Fruit fly (Drosophila melanogaster) whole organism, embryonic: ENCODE measurements around the gene Ptp10D.

Experiments used
- Aef1 ChIP-seq: fragments of 200-800 bp; sonication (Bioruptor generic); IDR thresholded peaks from 3 replicates; pipeline ENCODE4 v1.3.6; 2022; ENCODE audit warnings: missing biosample characterization, missing genetic modification characterization
- CG13424 ChIP-seq: fragments of 200-800 bp; sonication (Bioruptor generic); optimal IDR thresholded peaks from 2 replicates; lab custom pipeline; 2019; ENCODE audit warnings: missing biosample characterization, mild to moderate bottlenecking, missing genetic modification characterization, moderate library complexity
- CG13775 ChIP-seq: fragments of 200-800 bp; sonication (Bioruptor generic); optimal IDR thresholded peaks from 3 replicates; lab custom pipeline; 2017; ENCODE audit warnings: missing biosample characterization, mild to moderate bottlenecking, missing genetic modification characterization
- CG14050 ChIP-seq: fragments of 200-800 bp; sonication (Bioruptor generic); IDR thresholded peaks from 3 replicates; pipeline ENCODE4 v1.3.6; 2022; ENCODE audit warnings: missing biosample characterization, missing genetic modification characterization
- CG15073 ChIP-seq: fragments of 200-800 bp; sonication (Bioruptor generic); optimal IDR thresholded peaks from 2 replicates; lab custom pipeline; 2016; ENCODE audit warnings: missing biosample characterization, missing genetic modification characterization
- CG17328 ChIP-seq: fragments of 200-800 bp; sonication (Bioruptor generic); IDR thresholded peaks from 2 replicates; pipeline ENCODE4 v1.3.6; 2022; ENCODE audit warnings: missing biosample characterization, missing genetic modification characterization
- CG2199 ChIP-seq: fragments of 200-800 bp; sonication (Bioruptor generic); IDR thresholded peaks from 3 replicates; pipeline ENCODE4 v1.3.6; 2022; ENCODE audit warnings: missing biosample characterization, missing genetic modification characterization
- CG3163 ChIP-seq: fragments of 200-800 bp; sonication (Bioruptor generic); optimal IDR thresholded peaks from 3 replicates; lab custom pipeline; 2016; ENCODE audit warnings: missing biosample characterization, missing genetic modification characterization
- CG3726 ChIP-seq: fragments of 200-800 bp; sonication (Bioruptor generic); IDR thresholded peaks from 3 replicates; pipeline ENCODE4, ENCODE4 v1.3.6; 2022; ENCODE audit warnings: missing biosample characterization, missing genetic modification characterization
- CG4282 ChIP-seq: fragments of 200-800 bp; sonication (Bioruptor generic); optimal IDR thresholded peaks from 2 replicates; lab custom pipeline; 2016; ENCODE audit warnings: missing biosample characterization, missing genetic modification characterization
- CG5953 ChIP-seq: fragments of 200-800 bp; sonication (Bioruptor generic); IDR thresholded peaks from 2 replicates; pipeline ENCODE4 v1.3.6; 2022; ENCODE audit warnings: missing biosample characterization, missing genetic modification characterization
- CG6654 ChIP-seq: fragments of 200-800 bp; sonication (Bioruptor generic); optimal IDR thresholded peaks from 2 replicates; lab custom pipeline; 2017; ENCODE audit warnings: missing biosample characterization, mild to moderate bottlenecking, missing genetic modification characterization
- CG6683 ChIP-seq: fragments of 200-800 bp; sonication (Bioruptor generic); optimal IDR thresholded peaks from 2 replicates; lab custom pipeline; 2017; ENCODE audit warnings: missing biosample characterization, mild to moderate bottlenecking, missing genetic modification characterization, missing genetic modification reagents
- CG8290 ChIP-seq, 3 experiments: fragments of 200-800 bp; sonication (Bioruptor generic); optimal IDR thresholded peaks; 2 replicates each; lab custom pipeline; 2016 to 2019; ENCODE audit warnings: missing biosample characterization in 3 of 3, missing genetic modification characterization in 3 of 3, mild to moderate bottlenecking in 2 of 3, moderate library complexity in 1 of 3
- CG8765 ChIP-seq: fragments of 200-800 bp; sonication (Bioruptor generic); IDR thresholded peaks from 2 replicates; pipeline ENCODE4 v1.3.6; 2022; ENCODE audit warnings: missing biosample characterization, missing genetic modification characterization
- CG9876 ChIP-seq: fragments of 200-800 bp; sonication (Bioruptor generic); optimal IDR thresholded peaks from 2 replicates; lab custom pipeline; 2016; ENCODE audit warnings: missing biosample characterization, missing genetic modification characterization
- Camta ChIP-seq: fragments of 200-800 bp; sonication (Bioruptor generic); optimal IDR thresholded peaks from 2 replicates; lab custom pipeline; 2016; ENCODE audit warnings: missing biosample characterization, missing genetic modification characterization
- Dad ChIP-seq: fragments of 200-800 bp; sonication (Bioruptor generic); optimal IDR thresholded peaks from 3 replicates; lab custom pipeline; 2016; ENCODE audit warnings: missing biosample characterization, missing genetic modification characterization
- Dref ChIP-seq: fragments of 200-800 bp; sonication (Bioruptor generic); IDR thresholded peaks from 2 replicates; pipeline ENCODE4 v1.3.6; 2022; ENCODE audit warnings: missing biosample characterization, missing genetic modification characterization
- E2f1 ChIP-seq: fragments of 200-800 bp; sonication (Bioruptor generic); IDR thresholded peaks from 2 replicates; pipeline ENCODE4 v1.3.6; 2022; ENCODE audit warnings: missing biosample characterization, missing genetic modification characterization
- Ets65A ChIP-seq: fragments of 200-800 bp; sonication (Bioruptor generic); peaks from one replicate; lab custom pipeline; 2016; ENCODE audit warnings: missing biosample characterization, missing genetic modification characterization
- Fer1 ChIP-seq: fragments of 200-800 bp; sonication (Bioruptor generic); optimal IDR thresholded peaks from 2 replicates; lab custom pipeline; 2017; ENCODE audit warnings: missing biosample characterization, mild to moderate bottlenecking, missing genetic modification characterization
- Gsc ChIP-seq: fragments of 200-800 bp; sonication (Bioruptor generic); IDR thresholded peaks from 2 replicates; pipeline ENCODE4 v1.3.6; 2022; ENCODE audit warnings: missing biosample characterization, missing genetic modification characterization
- HLH3B ChIP-seq: fragments of 200-800 bp; sonication (Bioruptor generic); IDR thresholded peaks from 2 replicates; pipeline ENCODE4 v1.3.6; 2022; ENCODE audit warnings: missing biosample characterization, missing genetic modification characterization
- HmgD ChIP-seq: fragments of 200-800 bp; sonication (Bioruptor generic); optimal IDR thresholded peaks from 3 replicates; lab custom pipeline; 2016; ENCODE audit warnings: missing biosample characterization, missing genetic modification characterization
- Hr39 ChIP-seq: fragments of >200 bp; optimal IDR thresholded peaks from 2 replicates; lab custom pipeline; 2017
- Max ChIP-seq: fragments of 200-800 bp; sonication (Bioruptor generic); optimal IDR thresholded peaks from 2 replicates; lab custom pipeline; 2016; ENCODE audit warnings: missing biosample characterization, mild to moderate bottlenecking, missing genetic modification characterization
- Med ChIP-seq: fragments of 200-800 bp; sonication (Bioruptor generic); peaks from one replicate; lab custom pipeline; 2016; ENCODE audit warnings: missing biosample characterization, missing genetic modification characterization, mild to moderate bottlenecking, inconsistent platforms, moderate library complexity
- PHDP ChIP-seq: fragments of 200-800 bp; sonication (Bioruptor generic); optimal IDR thresholded peaks from 3 replicates; lab custom pipeline; 2018; ENCODE audit warnings: missing biosample characterization, mild to moderate bottlenecking, missing genetic modification characterization, moderate library complexity
- Sry-δ ChIP-seq: fragments of 200-800 bp; sonication (Bioruptor generic); optimal IDR thresholded peaks from 2 replicates; lab custom pipeline; 2016; ENCODE audit warnings: missing biosample characterization, missing genetic modification characterization
- Xbp1 ChIP-seq: fragments of 200-800 bp; sonication (Bioruptor generic); optimal IDR thresholded peaks from 3 replicates; lab custom pipeline; 2016; ENCODE audit warnings: missing biosample characterization, mild to moderate bottlenecking, missing genetic modification characterization
- abd-A ChIP-seq: fragments of 200-800 bp; sonication (Bioruptor generic); optimal IDR thresholded peaks from 3 replicates; lab custom pipeline; 2019; ENCODE audit warnings: missing biosample characterization, mild to moderate bottlenecking, missing genetic modification characterization, moderate library complexity
- ac ChIP-seq: fragments of 200-800 bp; sonication (Bioruptor generic); optimal IDR thresholded peaks from 3 replicates; lab custom pipeline; 2017; ENCODE audit warnings: missing biosample characterization, mild to moderate bottlenecking, missing genetic modification characterization
- ap ChIP-seq: fragments of 200-800 bp; sonication (Bioruptor generic); IDR thresholded peaks from 2 replicates; pipeline ENCODE4 v1.3.6; 2022; ENCODE audit warnings: missing biosample characterization, missing genetic modification characterization
- ato ChIP-seq: fragments of 200-800 bp; sonication (Bioruptor generic); IDR thresholded peaks from 2 replicates; pipeline ENCODE4 v1.3.6; 2022; ENCODE audit warnings: missing biosample characterization, missing genetic modification characterization; ENCODE audit not compliant: partially characterized antibody
- cas ChIP-seq: fragments of 200-800 bp; sonication (Bioruptor generic); IDR thresholded peaks from 2 replicates; pipeline ENCODE4 v1.3.6; 2022; ENCODE audit warnings: missing biosample characterization, missing genetic modification characterization
- cato ChIP-seq: fragments of 200-800 bp; sonication (Bioruptor generic); optimal IDR thresholded peaks from 2 replicates; lab custom pipeline; 2016; ENCODE audit warnings: missing biosample characterization, missing genetic modification characterization, borderline replicate concordance
- disco-r ChIP-seq: fragments of 200-800 bp; sonication (Bioruptor generic); optimal IDR thresholded peaks from 2 replicates; lab custom pipeline; 2016; ENCODE audit warnings: missing biosample characterization, missing genetic modification characterization
- en ChIP-seq: fragments of 200-800 bp; sonication (Bioruptor generic); optimal IDR thresholded peaks from 2 replicates; lab custom pipeline; 2016; ENCODE audit warnings: missing biosample characterization, missing genetic modification characterization
- fu2 ChIP-seq: fragments of 200-800 bp; sonication (Bioruptor generic); optimal IDR thresholded peaks from 2 replicates; lab custom pipeline; 2016; ENCODE audit warnings: missing biosample characterization, missing genetic modification characterization
- gro ChIP-seq: fragments of 200-800 bp; sonication (Bioruptor generic); optimal IDR thresholded peaks from 2 replicates; lab custom pipeline; 2016; ENCODE audit warnings: missing biosample characterization, missing genetic modification characterization
- kah ChIP-seq: fragments of 200-800 bp; sonication (Bioruptor generic); optimal IDR thresholded peaks from 2 replicates; lab custom pipeline; 2018; ENCODE audit warnings: missing biosample characterization, mild to moderate bottlenecking, missing genetic modification characterization
- lbe ChIP-seq: fragments of 200-800 bp; sonication (Bioruptor generic); optimal IDR thresholded peaks from 2 replicates; lab custom pipeline; 2016; ENCODE audit warnings: missing biosample characterization, mild to moderate bottlenecking, missing genetic modification characterization
- lola ChIP-seq, 3 experiments: fragments of >200 bp in 2 of 3; fragments of 200-800 bp in 1 of 3; sonication (Bioruptor generic) in 1 of 3; optimal IDR thresholded peaks; 2 replicates each; lab custom pipeline; 2017 to 2019; ENCODE audit warnings: missing biosample characterization in 3 of 3, missing genetic modification characterization in 3 of 3, mild to moderate bottlenecking in 1 of 3, moderate library complexity in 1 of 3
- nmo ChIP-seq: fragments of 200-800 bp; sonication (Bioruptor generic); optimal IDR thresholded peaks from 2 replicates; lab custom pipeline; 2018; ENCODE audit warnings: missing biosample characterization, mild to moderate bottlenecking, missing genetic modification characterization, moderate library complexity
- oc ChIP-seq: fragments of 200-800 bp; sonication (Bioruptor generic); optimal IDR thresholded peaks from 2 replicates; lab custom pipeline; 2018; ENCODE audit warnings: missing biosample characterization, mild to moderate bottlenecking, missing genetic modification characterization, moderate library complexity
- pan ChIP-seq, 4 experiments: fragments of >200 bp in 3 of 4; fragments of 200-800 bp in 1 of 4; sonication (Bioruptor generic) in 1 of 4; optimal IDR thresholded peaks in 3 of 4; IDR thresholded peaks in 1 of 4; 2 replicates each; pipeline versions ENCODE4 v1.3.6 to Lab custom; 2017 to 2022; ENCODE audit warnings: missing biosample characterization in 2 of 4, missing genetic modification characterization in 2 of 4, mixed read lengths in 1 of 4
- pros ChIP-seq: fragments of 200-800 bp; sonication (Bioruptor generic); optimal IDR thresholded peaks from 3 replicates; lab custom pipeline; 2019; ENCODE audit warnings: missing biosample characterization, mild to moderate bottlenecking, missing genetic modification characterization, moderate library complexity
- psq ChIP-seq: fragments of 200-800 bp; sonication (Bioruptor generic); optimal IDR thresholded peaks from 2 replicates; lab custom pipeline; 2017; ENCODE audit warnings: missing biosample characterization, missing genetic modification characterization
- run ChIP-seq: fragments of 200-800 bp; sonication (Bioruptor generic); optimal IDR thresholded peaks from 3 replicates; lab custom pipeline; 2018; ENCODE audit warnings: missing biosample characterization, mild to moderate bottlenecking, missing genetic modification characterization
- sens ChIP-seq: fragments of 200-800 bp; sonication (Bioruptor generic); peaks from one replicate; lab custom pipeline; 2016; ENCODE audit warnings: missing biosample characterization, missing genetic modification characterization
- tap ChIP-seq: fragments of 200-800 bp; optimal IDR thresholded peaks from 3 replicates; lab custom pipeline; 2019; ENCODE audit warnings: missing biosample characterization, mild to moderate bottlenecking, missing genetic modification characterization, moderate library complexity

The Ptp10D gene

dm6 chrX:11659080-11659479, 37.3 kb downstream of the Ptp10D start (continued):
- TF ChIP-seq Dad (GFP tag; lab: Kevin White, UChicago) (no peak), CG17328 (GFP tag; lab: Robert Waterston, UW) (no peak), CG6654 (GFP tag; lab: Kevin White, UChicago) (no peak), Xbp1 (peak; percentile 32), CG5953 (GFP tag; lab: Robert Waterston, UW) (no peak), lola (GFP tag; optimal IDR thresholded peaks at IDR 0.05; lab: Kevin White, UChicago) (peak in 1 of 3 experiments; percentile 52), kah (peak; percentile 7), Gsc (GFP tag; lab: Robert Waterston, UW) (no peak), HLH3B (GFP tag; lab: Robert Waterston, UW) (no peak), ato (GFP tag; lab: Robert Waterston, UW) (no peak), CG14050 (0 out of 3 replicates have a peak, but pooled peaks have one; percentile 11), sens (no peak), CG4282 (GFP tag; lab: Kevin White, UChicago) (no peak), cas (no peak), en (GFP tag; lab: Kevin White, UChicago) (no peak), abd-A (tag; lab: Kevin White, UChicago) (no peak), pan (optimal IDR thresholded peaks at IDR 0.05; lab: Kevin White, UChicago) (no peak), pan (GFP tag; optimal IDR thresholded peaks at IDR 0.05 in 1 of 2, IDR thresholded peaks at IDR 0.05 in 1 of 2) (peak in 1 of 2 experiments; percentile 62), Sry-δ (no peak), CG9876 (GFP tag; lab: Kevin White, UChicago) (no peak), CG3163 (GFP tag; lab: Kevin White, UChicago) (no peak), PHDP (tag; lab: Kevin White, UChicago) (peak; percentile 47), CG8290 (GFP tag; optimal IDR thresholded peaks at IDR 0.05; lab: Kevin White, UChicago) (no peak), CG8290 (tag; optimal IDR thresholded peaks at IDR 0.05; lab: Kevin White, UChicago) (no peak), nmo (GFP tag; lab: Kevin White, UChicago) (peak; percentile 58), HmgD (GFP tag; lab: Kevin White, UChicago) (no peak), cato (no peak), run (tag; lab: Kevin White, UChicago) (peak; percentile 40), lbe (no peak), tap (tag; lab: Kevin White, UChicago) (peak; percentile 41), psq (GFP tag; lab: Kevin White, UChicago) (no peak), disco-r (no peak), gro (GFP tag; lab: Kevin White, UChicago) (no peak), Med (peak; percentile 18), CG2199 (no peak), CG13424 (peak; percentile 72), pros (GFP tag; lab: Kevin White, UChicago) (no peak), ac (no peak), CG15073 (no peak), Camta (GFP tag; lab: Kevin White, UChicago) (no peak), CG6683 (no peak), Max (GFP tag; lab: Kevin White, UChicago) (no peak), Ets65A (GFP tag; lab: Kevin White, UChicago) (no peak), Aef1 (GFP tag; lab: Robert Waterston, UW) (no peak), Hr39 (lab: Kevin White, UChicago) (no peak), Fer1 (GFP tag; lab: Kevin White, UChicago) (peak; percentile 31), oc (tag; lab: Kevin White, UChicago) (peak; percentile 35), Dref (no peak), CG3726 (0 out of 3 replicates have a peak, but pooled peaks have one; percentile 21), fu2 (GFP tag; lab: Kevin White, UChicago) (no peak), CG13775 (GFP tag; lab: Kevin White, UChicago) (no peak), CG8765 (GFP tag; lab: Robert Waterston, UW) (no peak), E2f1 (peak; percentile 56), ap (GFP tag; lab: Robert Waterston, UW) (0 out of 2 replicates have a peak, but pooled peaks have one; percentile 24)
